Worm (Caenorhabditis elegans) whole organism, L2 larva: ENCODE measurements around the gene F55B11.2.

ENCODE experiments used
- aly-2 ChIP-seq: fragments of 150-350 bp; optimal IDR thresholded peaks from 2 replicates; lab custom pipeline; 2014; ENCODE audit warnings: missing biosample characterization, missing genetic modification characterization
- ama-1 ChIP-seq: fragments of 150-350 bp; optimal IDR thresholded peaks from 2 replicates; lab custom pipeline; 2018; ENCODE audit warnings: inconsistent platforms
- blmp-1 ChIP-seq: sonication (generic microtip); optimal IDR thresholded peaks from 2 replicates; lab custom pipeline; 2017; ENCODE audit warnings: missing genetic modification characterization, mild to moderate bottlenecking, missing compliant biosample characterization, antibody characterized with exemption, moderate library complexity; ENCODE audit not compliant: insufficient read depth
- crh-2 ChIP-seq: sonication (generic microtip); optimal IDR thresholded peaks from 2 replicates; lab custom pipeline; 2017; ENCODE audit warnings: missing biosample characterization, missing genetic modification characterization
- dmd-4 ChIP-seq: sonication (generic microtip); optimal IDR thresholded peaks from 2 replicates; lab custom pipeline; 2017; ENCODE audit warnings: missing biosample characterization, missing genetic modification characterization
- egl-27 ChIP-seq: sonication (generic microtip); optimal IDR thresholded peaks from 3 replicates; lab custom pipeline; 2017; ENCODE audit warnings: missing biosample characterization, missing genetic modification reagents, missing genetic modification characterization
- elt-1 ChIP-seq: fragments of 150-350 bp; optimal IDR thresholded peaks from 2 replicates; lab custom pipeline; 2014; ENCODE audit warnings: missing biosample characterization, missing genetic modification characterization
- elt-3 ChIP-seq: sonication (generic microtip); optimal IDR thresholded peaks from 2 replicates; lab custom pipeline; 2017; ENCODE audit warnings: missing biosample characterization, missing genetic modification characterization
- fos-1 ChIP-seq: fragments of 150-350 bp; optimal IDR thresholded peaks from 2 replicates; lab custom pipeline; 2014; ENCODE audit warnings: missing biosample characterization, missing genetic modification characterization
- gmeb-1 ChIP-seq: fragments of 150-350 bp; optimal IDR thresholded peaks from 2 replicates; lab custom pipeline; 2014; ENCODE audit warnings: missing biosample characterization, missing genetic modification characterization
- lin-11 ChIP-seq: fragments of 150-350 bp; sonication (generic microtip); optimal IDR thresholded peaks from 2 replicates; lab custom pipeline; 2014; ENCODE audit warnings: missing biosample characterization, missing genetic modification characterization, inconsistent platforms, mixed read lengths
- lin-13 ChIP-seq: fragments of 150-350 bp; optimal IDR thresholded peaks from 2 replicates; lab custom pipeline; 2014; ENCODE audit warnings: missing biosample characterization, missing genetic modification reagents, missing genetic modification characterization
- lin-39 ChIP-seq: fragments of 150-350 bp; optimal IDR thresholded peaks from 2 replicates; lab custom pipeline; 2014; ENCODE audit warnings: missing biosample characterization, missing genetic modification reagents, missing genetic modification characterization
- lsy-2 ChIP-seq, 2 experiments: fragments of 150-350 bp in 1 of 2; sonication (generic microtip) in 1 of 2; optimal IDR thresholded peaks; 2 replicates each; lab custom pipeline; 2014 to 2017; ENCODE audit warnings: missing biosample characterization in 2 of 2, missing genetic modification characterization in 2 of 2
- mab-5 ChIP-seq: fragments of 150-350 bp; optimal IDR thresholded peaks from 2 replicates; lab custom pipeline; 2014; ENCODE audit warnings: missing biosample characterization, missing genetic modification characterization
- mdl-1 ChIP-seq, 2 experiments: fragments of 150-350 bp in 1 of 2; sonication (generic microtip) in 1 of 2; optimal IDR thresholded peaks; 2 replicates each; lab custom pipeline; 2017; ENCODE audit warnings: missing biosample characterization in 2 of 2, missing genetic modification characterization in 2 of 2
- nhr-10 ChIP-seq: sonication (generic microtip); optimal IDR thresholded peaks from 2 replicates; lab custom pipeline; 2017; ENCODE audit warnings: missing biosample characterization, missing genetic modification characterization
- nhr-11 ChIP-seq: fragments of 150-350 bp; optimal IDR thresholded peaks from 2 replicates; lab custom pipeline; 2014; ENCODE audit warnings: missing biosample characterization, missing genetic modification characterization
- nhr-129 ChIP-seq: fragments of 150-350 bp; optimal IDR thresholded peaks from 2 replicates; lab custom pipeline; 2014; ENCODE audit warnings: missing biosample characterization, missing genetic modification characterization
- nhr-21 ChIP-seq: fragments of 150-350 bp; optimal IDR thresholded peaks from 2 replicates; lab custom pipeline; 2014; ENCODE audit warnings: missing biosample characterization, missing genetic modification characterization
- nhr-237 ChIP-seq: fragments of 150-350 bp; optimal IDR thresholded peaks from 2 replicates; lab custom pipeline; 2014; ENCODE audit warnings: missing biosample characterization, missing genetic modification characterization
- nhr-25 ChIP-seq: fragments of 150-350 bp; sonication (generic microtip); optimal IDR thresholded peaks from 3 replicates; lab custom pipeline; 2014; ENCODE audit warnings: missing biosample characterization, missing genetic modification characterization
- nhr-6 ChIP-seq: fragments of 150-350 bp; optimal IDR thresholded peaks from 2 replicates; lab custom pipeline; 2014; ENCODE audit warnings: missing biosample characterization, missing genetic modification characterization
- peb-1 ChIP-seq: fragments of 150-350 bp; optimal IDR thresholded peaks from 2 replicates; lab custom pipeline; 2014; ENCODE audit warnings: missing biosample characterization, missing genetic modification characterization
- sma-3 ChIP-seq: sonication (generic microtip); optimal IDR thresholded peaks from 2 replicates; lab custom pipeline; 2016; ENCODE audit warnings: missing genetic modification reagents, missing genetic modification characterization, missing compliant biosample characterization
- sma-9 ChIP-seq, 2 experiments: fragments of 150-350 bp in 1 of 2; sonication (generic microtip) in 1 of 2; optimal IDR thresholded peaks; 2 replicates each; lab custom pipeline; 2014 to 2016; ENCODE audit warnings: missing genetic modification characterization in 2 of 2, mild to moderate bottlenecking in 1 of 2, missing biosample characterization in 1 of 2, missing compliant biosample characterization in 1 of 2, missing genetic modification reagents in 1 of 2, moderate library complexity in 1 of 2
- unc-39 ChIP-seq: fragments of 150-350 bp; optimal IDR thresholded peaks from 2 replicates; lab custom pipeline; 2014; ENCODE audit warnings: missing biosample characterization, missing genetic modification characterization
- zag-1 ChIP-seq: fragments of 150-350 bp; optimal IDR thresholded peaks from 2 replicates; lab custom pipeline; 2014; ENCODE audit warnings: missing biosample characterization, missing genetic modification characterization
- ztf-11 ChIP-seq: sonication (generic microtip); optimal IDR thresholded peaks from 2 replicates; lab custom pipeline; 2017; ENCODE audit warnings: missing biosample characterization, missing genetic modification characterization
- ztf-4 ChIP-seq: fragments of 150-350 bp; optimal IDR thresholded peaks from 2 replicates; lab custom pipeline; 2014; ENCODE audit warnings: missing biosample characterization, missing genetic modification characterization

Gene F55B11.2

ce11 chrIV:14389070-14389469 lies 34.0 kb downstream of the F55B11.2 start (continued):
- no peak for TF ChIP-seq egl-27 (tag; lab: Kevin White, UChicago)
- TF ChIP-seq elt-3, result no peak
- TF ChIP-seq nhr-237 (tag; lab: Kevin White, UChicago), result no peak
- TF ChIP-seq nhr-6 (tag; lab: Kevin White, UChicago), result no peak
- no peak for TF ChIP-seq sma-3 (GFP tag; lab: Kevin White, UChicago)
- TF ChIP-seq aly-2 (tag; lab: Kevin White, UChicago), result no peak
- peak; percentile 10 for TF ChIP-seq fos-1 (tag; lab: Kevin White, UChicago)
- peak; percentile 35 for TF ChIP-seq nhr-25 (tag; lab: Kevin White, UChicago)
- TF ChIP-seq nhr-129, result peak; percentile 65
- TF ChIP-seq ama-1, result no peak
- peak; percentile 47 for TF ChIP-seq blmp-1
- TF ChIP-seq lin-39 (tag; lab: Kevin White, UChicago), result no peak

- no peak for TF ChIP-seq mab-5
- no peak for TF ChIP-seq zag-1 (tag; lab: Kevin White, UChicago)
- TF ChIP-seq, all 48 proteins: peak for 0
These were observed 35.1 kb downstream of the F55B11.2 start for ce11 chrIV:14387766-14388553.

ce11 chrIV:14385140-14385539 lies 38.0 kb downstream of the F55B11.2 start:
- TF ChIP-seq mdl-1 (tag; optimal IDR thresholded peaks at IDR 0.05; lab: Kevin White, UChicago) (no peak), nhr-129 (peak; percentile 14)

ce11 chrIV:14384194-14384593 lies 38.9 kb downstream of the F55B11.2 start:
- TF ChIP-seq mab-5, result no peak
- no peak for TF ChIP-seq ztf-11
- TF ChIP-seq blmp-1, result no peak
- no peak for TF ChIP-seq nhr-237 (tag; lab: Kevin White, UChicago)
- TF ChIP-seq nhr-6 (tag; lab: Kevin White, UChicago), result no peak
- TF ChIP-seq sma-3 (GFP tag; lab: Kevin White, UChicago), result no peak
- no peak for TF ChIP-seq elt-1 (tag; lab: Kevin White, UChicago)
- no peak for TF ChIP-seq peb-1 (tag; lab: Kevin White, UChicago)
- TF ChIP-seq nhr-10 (tag; lab: Kevin White, UChicago), result no peak
- TF ChIP-seq ztf-4 (tag; lab: Kevin White, UChicago), result no peak
- no peak for TF ChIP-seq zag-1 (tag; lab: Kevin White, UChicago)
- no peak for TF ChIP-seq lin-39 (tag; lab: Kevin White, UChicago)
- no peak for TF ChIP-seq ama-1
- no peak for TF ChIP-seq nhr-129
- TF ChIP-seq crh-2 (tag; lab: Kevin White, UChicago), result no peak
- TF ChIP-seq nhr-21 (tag; lab: Kevin White, UChicago), result no peak
- no peak for TF ChIP-seq unc-39 (tag; lab: Kevin White, UChicago)
- TF ChIP-seq lsy-2 (tag; optimal IDR thresholded peaks at IDR 0.05; lab: Kevin White, UChicago), result no peak

ce11 chrIV:14383474-14383873 lies 39.6 kb downstream of the F55B11.2 start, which contains the start of gene paqr-3:
TSS of gene paqr-3 (minus strand) at chrIV:14383683.
- TF ChIP-seq lin-13 (no peak), lin-11 (no peak), sma-9 (GFP tag; optimal IDR thresholded peaks at IDR 0.05; lab: Kevin White, UChicago) (no peak), sma-9 (tag; optimal IDR thresholded peaks at IDR 0.05; lab: Kevin White, UChicago) (no peak), dmd-4 (tag; lab: Kevin White, UChicago) (no peak), egl-27 (tag; lab: Kevin White, UChicago) (no peak), nhr-6 (tag; lab: Kevin White, UChicago) (no peak), nhr-11 (no peak), nhr-21 (tag; lab: Kevin White, UChicago) (no peak), nhr-237 (tag; lab: Kevin White, UChicago) (no peak)

- TF ChIP-seq blmp-1 (no peak), gmeb-1 (tag; lab: Kevin White, UChicago) (no peak)
These were observed 43.9 kb downstream of the F55B11.2 start for ce11 chrIV:14379191-14379590.
